Fruit fly (Drosophila melanogaster): ENCODE data around the gene CG13599.

CG13599 gene

dm6 chr3R:23888273-23889220 is 42.9 kb upstream of the CG13599 start (continued):
- TF ChIP-seq NfI (GFP tag; optimal IDR thresholded peaks at IDR 0.05): no peak
- no peak for TF ChIP-seq ham (GFP tag; IDR thresholded peaks at IDR 0.05)
- TF ChIP-seq Hsf (GFP tag; optimal IDR thresholded peaks at IDR 0.05): no peak
- 0 out of 2 replicates have a peak, but pooled peaks have one; percentile 32 for TF ChIP-seq seq (GFP tag; IDR thresholded peaks at IDR 0.05)
- no peak for TF ChIP-seq CG12391 (tag; optimal IDR thresholded peaks at IDR 0.05)
- TF ChIP-seq CG31365 (tag; optimal IDR thresholded peaks at IDR 0.05): no peak
- no peak for TF ChIP-seq gsb (GFP tag; IDR thresholded peaks at IDR 0.05)
- no peak for TF ChIP-seq dan (GFP tag; IDR thresholded peaks at IDR 0.05)
- no peak for TF ChIP-seq BEAF-32 (GFP tag; optimal IDR thresholded peaks at IDR 0.05)
- TF ChIP-seq Nf-YB (GFP tag; optimal IDR thresholded peaks at IDR 0.05): peak; percentile 19
- no peak for TF ChIP-seq Oaz (GFP tag; IDR thresholded peaks at IDR 0.05)
- no peak for TF ChIP-seq Lhr (GFP tag; optimal IDR thresholded peaks at IDR 0.05)
- TF ChIP-seq fru (optimal IDR thresholded peaks at IDR 0.05): no peak
- TF ChIP-seq Sry-β (GFP tag; optimal IDR thresholded peaks at IDR 0.05): no peak
- TF ChIP-seq br (optimal IDR thresholded peaks at IDR 0.05): no peak
- TF ChIP-seq TFAM (GFP tag; optimal IDR thresholded peaks at IDR 0.05): no peak
- no peak for TF ChIP-seq ssp (GFP tag; IDR thresholded peaks at IDR 0.05)
- no peak for TF ChIP-seq pfk (GFP tag; optimal IDR thresholded peaks at IDR 0.05)
- TF ChIP-seq Mrtf (GFP tag; IDR thresholded peaks at IDR 0.05): no peak
- TF ChIP-seq CG7839 (tag; optimal IDR thresholded peaks at IDR 0.05): peak; percentile 30
- TF ChIP-seq Six4 (GFP tag; optimal IDR thresholded peaks at IDR 0.05): no peak
- TF ChIP-seq MESR4 (GFP tag; optimal IDR thresholded peaks at IDR 0.05): no peak

DNA sequence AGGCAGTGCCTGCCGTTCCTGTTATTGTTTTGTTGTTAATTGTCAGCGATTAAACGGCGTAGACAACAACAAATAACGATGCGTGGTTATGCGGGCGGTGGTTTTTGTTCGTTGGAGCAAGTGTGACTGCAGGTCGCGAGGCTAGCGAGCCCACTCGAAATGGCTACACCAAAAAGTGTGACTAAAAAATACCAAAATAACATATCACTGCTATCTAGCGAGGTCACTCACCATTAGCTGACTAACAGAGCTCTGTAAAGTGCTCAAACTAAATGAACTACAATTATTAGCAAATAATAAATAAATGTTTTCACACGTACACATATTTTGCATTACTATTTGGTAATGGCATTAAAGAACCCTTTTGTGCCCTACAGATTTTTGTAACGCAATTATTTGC is 41.5 kb upstream of the CG13599 start, which contains the start of gene Pli:
Gene Pli, minus strand, starts transcription at position 131 of the 400 bp plus-strand sequence.
- TF ChIP-seq peb (GFP tag; IDR thresholded peaks at IDR 0.05) (no peak), nau (GFP tag; optimal IDR thresholded peaks at IDR 0.05) (no peak), CG2678 (tag; optimal IDR thresholded peaks at IDR 0.05) (no peak), CG10654 (GFP tag; optimal IDR thresholded peaks at IDR 0.05) (no peak), Oli (tag; optimal IDR thresholded peaks at IDR 0.05) (no peak), CG12071 (GFP tag; optimal IDR thresholded peaks at IDR 0.05) (no peak), Gsc (GFP tag; IDR thresholded peaks at IDR 0.05) (no peak), cad (GFP tag; optimal IDR thresholded peaks at IDR 0.05) (no peak), al (GFP tag; IDR thresholded peaks at IDR 0.05) (no peak), bowl (GFP tag; IDR thresholded peaks at IDR 0.05) (no peak), Chrac-16 (GFP tag; optimal IDR thresholded peaks at IDR 0.05) (no peak), lbe (GFP tag; optimal IDR thresholded peaks at IDR 0.05) (peak; percentile 44), fd96Cb (tag; optimal IDR thresholded peaks at IDR 0.05) (no peak), slp2 (GFP tag; optimal IDR thresholded peaks at IDR 0.05) (no peak), ATbp (GFP tag; optimal IDR thresholded peaks at IDR 0.05) (no peak), CG12219 (GFP tag; optimal IDR thresholded peaks at IDR 0.05) (no peak), CG33213 (GFP tag; optimal IDR thresholded peaks at IDR 0.05) (peak; percentile 46), CG2875 (GFP tag; optimal IDR thresholded peaks at IDR 0.05) (no peak), D (optimal IDR thresholded peaks at IDR 0.05) (no peak), D (GFP tag; optimal IDR thresholded peaks at IDR 0.05) (no peak), oc (tag; optimal IDR thresholded peaks at IDR 0.05) (no peak), hkb (optimal IDR thresholded peaks at IDR 0.05) (peak; percentile 6), hkb (GFP tag; IDR thresholded peaks at IDR 0.05) (no peak), prd (optimal IDR thresholded peaks at IDR 0.05) (no peak), prd (GFP tag; IDR thresholded peaks at IDR 0.05) (no peak), fd64A (GFP tag; optimal IDR thresholded peaks at IDR 0.05) (no peak), dmrt99B (tag; optimal IDR thresholded peaks at IDR 0.05) (no peak), CG12155 (GFP tag; optimal IDR thresholded peaks at IDR 0.05) (no peak), Opbp (GFP tag; IDR thresholded peaks at IDR 0.05; ENCODE audit: partially characterized antibody) (no peak), E2f1 (GFP tag; IDR thresholded peaks at IDR 0.05) (no peak)
